Worm (Caenorhabditis elegans): ENCODE data around the gene ZK688.9.

- TF ChIP-seq lin-13 (GFP tag; optimal IDR thresholded peaks at IDR 0.05) (no peak), ztf-1 (GFP tag; conservative IDR thresholded peaks at IDR 0.05) (no peak), mdl-1 (tag; optimal IDR thresholded peaks at IDR 0.05) (no peak), nhr-25 (tag; optimal IDR thresholded peaks at IDR 0.05) (no peak), aly-2 (tag; optimal IDR thresholded peaks at IDR 0.05) (no peak), F13H6.1 (tag; optimal IDR thresholded peaks at IDR 0.05) (no peak), peb-1 (tag; optimal IDR thresholded peaks at IDR 0.05) (no peak)
These were observed 34.9 kb upstream of the ZK688.9 start, which contains the start of gene gly-3 for ce11 chrIII:7917667-7918066.

Measured in whole organism, L2 larva.